Worm (Caenorhabditis elegans): Measurements from ENCODE around the gene folt-2.

ce11 chrV:2863033-2863432 is 12.4 kb downstream of the folt-2 start, which contains the start of gene srh-272:
- TF ChIP-seq W03F9.2 (tag; optimal IDR thresholded peaks at IDR 0.05) (no peak), him-1 (tag; optimal IDR thresholded peaks at IDR 0.05) (no peak), dao-5 (tag; optimal IDR thresholded peaks at IDR 0.05) (no peak)
